Worm (Caenorhabditis elegans) whole organism, L1 larva: ENCODE measurements around the gene C25E10.16.

Source experiments
- C04F5.9 ChIP-seq: sonication (generic microtip); optimal IDR thresholded peaks from 2 replicates; lab custom pipeline; 2016; ENCODE audit warnings: missing genetic modification characterization, missing compliant biosample characterization
- C16A3.4 ChIP-seq: fragments of 150-350 bp; optimal IDR thresholded peaks from 2 replicates; lab custom pipeline; 2014; ENCODE audit warnings: missing biosample characterization, missing genetic modification characterization
- F16B12.6 ChIP-seq: fragments of 150-350 bp; optimal IDR thresholded peaks from 2 replicates; lab custom pipeline; 2014; ENCODE audit warnings: missing biosample characterization, missing genetic modification characterization
- alr-1 ChIP-seq: fragments of 200-800 bp; sonication (Bioruptor generic); optimal IDR thresholded peaks from 2 replicates; lab custom pipeline; 2018; ENCODE audit warnings: borderline replicate concordance, mild to moderate bottlenecking, missing genetic modification characterization, missing compliant biosample characterization
- ama-1 ChIP-seq: fragments of 150-350 bp; optimal IDR thresholded peaks from 2 replicates; lab custom pipeline; 2014
- blmp-1 ChIP-seq: fragments of 150-350 bp; optimal IDR thresholded peaks from 2 replicates; lab custom pipeline; 2014; ENCODE audit warnings: missing biosample characterization, missing genetic modification characterization
- ceh-63 ChIP-seq: fragments of 200-800 bp; sonication (Bioruptor generic); optimal IDR thresholded peaks from 2 replicates; lab custom pipeline; 2018; ENCODE audit warnings: mild to moderate bottlenecking, missing genetic modification characterization, missing compliant biosample characterization
- ceh-8 ChIP-seq: fragments of 200-800 bp; sonication (Bioruptor generic); optimal IDR thresholded peaks from 2 replicates; lab custom pipeline; 2018; ENCODE audit warnings: mild to moderate bottlenecking, missing genetic modification characterization, moderate library complexity, missing compliant biosample characterization
- ceh-82 ChIP-seq, 3 experiments: fragments of 150-350 bp in 1 of 3; sonication (generic microtip) in 2 of 3; optimal IDR thresholded peaks; 2 replicates each; lab custom pipeline; 2014 to 2017; ENCODE audit warnings: missing biosample characterization in 3 of 3, missing genetic modification characterization in 3 of 3
- dpl-1 ChIP-seq, 3 experiments: fragments of 150-350 bp in 2 of 3; sonication (generic microtip) in 1 of 3; optimal IDR thresholded peaks; 2 replicates each; lab custom pipeline; 2014 to 2017; ENCODE audit warnings: missing biosample characterization in 3 of 3, missing genetic modification characterization in 3 of 3, missing genetic modification reagents in 3 of 3
- efl-1 ChIP-seq, 4 experiments: fragments of 150-350 bp; optimal IDR thresholded peaks in 3 of 4; peaks in 1 of 4; 1 replicate in 1 of 4; 2 replicates in 3 of 4; lab custom pipeline; 2014; ENCODE audit warnings: missing biosample characterization in 2 of 4, missing genetic modification characterization in 2 of 4, missing genetic modification reagents in 2 of 4
- efl-3 ChIP-seq: fragments of 200-800 bp; sonication (Bioruptor generic); optimal IDR thresholded peaks from 2 replicates; lab custom pipeline; 2018; ENCODE audit warnings: mild to moderate bottlenecking, missing genetic modification characterization, missing compliant biosample characterization
- egl-13 ChIP-seq: sonication (generic microtip); optimal IDR thresholded peaks from 2 replicates; lab custom pipeline; 2016; ENCODE audit warnings: missing genotype, missing genetic modification reagents, missing genetic modification characterization, missing compliant biosample characterization
- elt-2 ChIP-seq: sonication (generic microtip); optimal IDR thresholded peaks from 2 replicates; lab custom pipeline; 2016; ENCODE audit warnings: missing genetic modification characterization, mild to moderate bottlenecking, inconsistent platforms, missing compliant biosample characterization, missing genetic modification reagents
- elt-3 ChIP-seq, 6 experiments: fragments of 150-350 bp in 1 of 6; sonication (generic microtip); optimal IDR thresholded peaks; 2 replicates each; lab custom pipeline; 2017 to 2018; ENCODE audit warnings: missing biosample characterization in 6 of 6, missing genetic modification characterization in 6 of 6, inconsistent platforms in 1 of 6
- ets-5 ChIP-seq: fragments of 200-800 bp; sonication (Bioruptor generic); IDR thresholded peaks from 2 replicates; pipeline ENCODE4 v1.3.6; 2022; ENCODE audit warnings: missing genetic modification characterization, missing compliant biosample characterization
- fkh-8 ChIP-seq: sonication (generic microtip); optimal IDR thresholded peaks from 2 replicates; lab custom pipeline; 2016; ENCODE audit warnings: mild to moderate bottlenecking, missing genetic modification characterization, missing compliant biosample characterization
- fos-1 ChIP-seq: fragments of 150-350 bp; optimal IDR thresholded peaks from 2 replicates; lab custom pipeline; 2014; ENCODE audit warnings: missing biosample characterization, missing genetic modification characterization
- hlh-4 ChIP-seq: sonication (generic microtip); optimal IDR thresholded peaks from 2 replicates; lab custom pipeline; 2016; ENCODE audit warnings: mild to moderate bottlenecking, missing genetic modification characterization, missing compliant biosample characterization
- irx-1 ChIP-seq: sonication (generic microtip); optimal IDR thresholded peaks from 2 replicates; lab custom pipeline; 2016; ENCODE audit warnings: missing genetic modification characterization, missing compliant biosample characterization
- isw-1 ChIP-seq: fragments of 200-800 bp; sonication (Bioruptor generic); IDR thresholded peaks from 2 replicates; pipeline ENCODE4 v1.3.6; 2022; ENCODE audit warnings: missing genetic modification characterization, missing compliant biosample characterization
- lin-13 ChIP-seq: fragments of 150-350 bp; optimal IDR thresholded peaks from 2 replicates; lab custom pipeline; 2014; ENCODE audit warnings: missing biosample characterization, missing genetic modification reagents, missing genetic modification characterization
- lin-15B ChIP-seq: fragments of 150-350 bp; sonication (generic microtip); optimal IDR thresholded peaks from 3 replicates; lab custom pipeline; 2014; ENCODE audit warnings: missing biosample characterization, missing genetic modification characterization
- lir-3 ChIP-seq: sonication (generic microtip); optimal IDR thresholded peaks from 2 replicates; lab custom pipeline; 2016; ENCODE audit warnings: mild to moderate bottlenecking, missing genetic modification characterization, moderate library complexity, missing compliant biosample characterization; ENCODE audit not compliant: poor library complexity
- mef-2 ChIP-seq: fragments of 150-350 bp; optimal IDR thresholded peaks from 2 replicates; lab custom pipeline; 2014; ENCODE audit warnings: missing biosample characterization, missing genetic modification characterization
- mep-1 ChIP-seq: fragments of 150-350 bp; optimal IDR thresholded peaks from 2 replicates; lab custom pipeline; 2014; ENCODE audit warnings: missing biosample characterization, missing genetic modification characterization
- nhr-11 ChIP-seq: fragments of 150-350 bp; optimal IDR thresholded peaks from 2 replicates; lab custom pipeline; 2014; ENCODE audit warnings: missing biosample characterization, missing genetic modification characterization
- nhr-12 ChIP-seq: sonication (generic microtip); optimal IDR thresholded peaks from 2 replicates; lab custom pipeline; 2017; ENCODE audit warnings: missing biosample characterization, missing genetic modification characterization
- nhr-237 ChIP-seq: fragments of 150-350 bp; optimal IDR thresholded peaks from 2 replicates; lab custom pipeline; 2014; ENCODE audit warnings: missing biosample characterization, missing genetic modification characterization
- nhr-28 ChIP-seq: fragments of 150-350 bp; optimal IDR thresholded peaks from 2 replicates; lab custom pipeline; 2014; ENCODE audit warnings: missing biosample characterization, missing genetic modification characterization
- nhr-47 ChIP-seq: sonication (generic microtip); optimal IDR thresholded peaks from 2 replicates; lab custom pipeline; 2016; ENCODE audit warnings: mild to moderate bottlenecking, missing genetic modification characterization, moderate library complexity, missing compliant biosample characterization
- nhr-71 ChIP-seq: sonication (generic microtip); optimal IDR thresholded peaks from 2 replicates; lab custom pipeline; 2016; ENCODE audit warnings: mild to moderate bottlenecking, missing genetic modification characterization, moderate library complexity, missing compliant biosample characterization
- nhr-84 ChIP-seq: sonication (generic microtip); optimal IDR thresholded peaks from 2 replicates; lab custom pipeline; 2017; ENCODE audit warnings: missing biosample characterization, missing genetic modification characterization
- pax-3 ChIP-seq: fragments of 200-800 bp; sonication (Bioruptor generic); optimal IDR thresholded peaks from 2 replicates; lab custom pipeline; 2018; ENCODE audit warnings: mild to moderate bottlenecking, missing genetic modification characterization, moderate library complexity, missing compliant biosample characterization
- pqm-1 ChIP-seq: sonication (generic microtip); optimal IDR thresholded peaks from 3 replicates; lab custom pipeline; 2017; ENCODE audit warnings: missing biosample characterization, missing genetic modification characterization
- rnt-1 ChIP-seq: sonication (generic microtip); optimal IDR thresholded peaks from 2 replicates; lab custom pipeline; 2016; ENCODE audit warnings: mild to moderate bottlenecking, missing genetic modification characterization, moderate library complexity, missing compliant biosample characterization
- snpc-4 ChIP-seq: fragments of 150-350 bp; optimal IDR thresholded peaks from 2 replicates; lab custom pipeline; 2014; ENCODE audit warnings: missing biosample characterization, missing genetic modification characterization
- snu-23 ChIP-seq: sonication (generic microtip); optimal IDR thresholded peaks from 2 replicates; lab custom pipeline; 2016; ENCODE audit warnings: missing genetic modification characterization, missing compliant biosample characterization
- sox-4 ChIP-seq: sonication (generic microtip); optimal IDR thresholded peaks from 2 replicates; lab custom pipeline; 2016; ENCODE audit warnings: missing genetic modification characterization, missing compliant biosample characterization
- sptf-1 ChIP-seq: fragments of 150-350 bp; optimal IDR thresholded peaks from 2 replicates; lab custom pipeline; 2014; ENCODE audit warnings: missing biosample characterization, missing genetic modification characterization
- sup-37 ChIP-seq: fragments of 200-800 bp; sonication (Bioruptor generic); optimal IDR thresholded peaks from 2 replicates; lab custom pipeline; 2018; ENCODE audit warnings: mild to moderate bottlenecking, missing genetic modification characterization, missing compliant biosample characterization
- tbx-2 ChIP-seq: sonication (generic microtip); optimal IDR thresholded peaks from 2 replicates; lab custom pipeline; 2016; ENCODE audit warnings: missing genetic modification characterization, missing compliant biosample characterization
- tlp-1 ChIP-seq: fragments of 150-350 bp; optimal IDR thresholded peaks from 2 replicates; lab custom pipeline; 2014; ENCODE audit warnings: missing biosample characterization, missing genetic modification characterization
- unc-130 ChIP-seq: fragments of 150-350 bp; optimal IDR thresholded peaks from 2 replicates; lab custom pipeline; 2017; ENCODE audit warnings: missing biosample characterization, missing genetic modification characterization, inconsistent platforms
- unc-30 ChIP-seq: sonication (generic microtip); optimal IDR thresholded peaks from 2 replicates; lab custom pipeline; 2017; ENCODE audit warnings: missing biosample characterization, missing genetic modification characterization
- unc-98 ChIP-seq: fragments of 200-800 bp; sonication (Bioruptor generic); IDR thresholded peaks from 2 replicates; pipeline ENCODE4 v1.3.6; 2022; ENCODE audit warnings: missing genetic modification characterization, missing compliant biosample characterization
- vab-15 ChIP-seq: sonication (generic microtip); optimal IDR thresholded peaks from 2 replicates; lab custom pipeline; 2017; ENCODE audit warnings: missing genotype, mild to moderate bottlenecking, missing genetic modification characterization, missing compliant biosample characterization
- xbp-1 ChIP-seq: sonication (generic microtip); optimal IDR thresholded peaks from 2 replicates; lab custom pipeline; 2016; ENCODE audit warnings: missing genetic modification characterization, missing compliant biosample characterization
- zag-1 ChIP-seq: fragments of 150-350 bp; optimal IDR thresholded peaks from 2 replicates; lab custom pipeline; 2014; ENCODE audit warnings: missing biosample characterization, missing genetic modification characterization
- zip-4 ChIP-seq: fragments of 200-800 bp; sonication (Bioruptor generic); optimal IDR thresholded peaks from 2 replicates; lab custom pipeline; 2018; ENCODE audit warnings: mild to moderate bottlenecking, missing genetic modification characterization, moderate library complexity, missing compliant biosample characterization
- ztf-11 ChIP-seq, 2 experiments: sonication (generic microtip); optimal IDR thresholded peaks; 2 replicates each; lab custom pipeline; 2016 to 2017; ENCODE audit warnings: missing genetic modification characterization in 2 of 2, missing biosample characterization in 1 of 2, missing compliant biosample characterization in 1 of 2
- ztf-4 ChIP-seq: fragments of 150-350 bp; optimal IDR thresholded peaks from 2 replicates; lab custom pipeline; 2014; ENCODE audit warnings: missing biosample characterization, missing genetic modification characterization

C25E10.16 gene

DNA sequence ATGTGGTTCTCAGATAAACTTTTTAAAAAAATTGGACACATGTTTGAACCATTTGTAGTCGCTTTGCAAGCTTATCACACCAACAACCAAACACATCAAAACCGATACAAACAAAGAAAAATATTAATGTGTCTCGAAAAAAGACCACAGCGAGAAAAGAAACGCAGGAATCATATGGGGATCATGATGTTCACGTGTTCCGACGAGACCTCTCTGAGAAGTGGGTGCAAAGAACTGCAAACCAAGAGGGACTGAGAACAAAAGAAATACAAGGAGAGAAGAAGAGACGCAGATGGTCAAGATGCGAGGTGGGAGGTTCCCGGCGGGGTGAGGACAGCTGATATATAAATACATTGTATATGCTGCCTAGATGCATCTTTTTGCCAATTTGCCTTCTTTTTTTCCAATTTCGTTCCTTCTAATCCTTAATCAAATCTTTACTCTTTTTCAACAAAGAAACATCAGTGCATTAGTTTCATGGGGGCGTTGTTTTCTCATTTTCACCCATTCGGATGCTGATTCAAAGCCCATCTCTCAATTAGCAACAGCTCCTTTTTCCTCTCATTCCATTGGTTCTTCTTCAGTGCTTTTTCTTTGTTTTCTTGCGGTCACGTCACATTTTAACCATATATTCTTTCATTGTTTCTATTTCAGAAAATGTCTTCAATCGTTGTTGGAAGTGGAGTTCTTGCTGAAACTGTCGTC lies 36.4 kb upstream of the C25E10.16 start, which contains the start of gene F21C10.10:
Gene F21C10.10 (plus strand): TSS at position 655 of the 705 bp plus-strand sequence.
- TF ChIP-seq ama-1 (lab: Kevin White, UChicago) (no peak), sup-37 (GFP tag; lab: Kevin White, UChicago) (peak; percentile 8), alr-1 (tag; lab: Kevin White, UChicago) (no peak), unc-130 (peak; percentile 9), tlp-1 (tag; lab: Kevin White, UChicago) (no peak), zag-1 (no peak), nhr-71 (tag; lab: Kevin White, UChicago) (peak; percentile 94), C04F5.9 (tag; lab: Kevin White, UChicago) (peak; percentile 14), rnt-1 (peak; percentile 67), pqm-1 (tag; lab: Kevin White, UChicago) (no peak), pax-3 (peak; percentile 16), lin-13 (GFP tag; lab: Kevin White, UChicago) (peak; percentile 59), snu-23 (GFP tag; lab: Kevin White, UChicago) (peak; percentile 90), efl-3 (GFP tag; lab: Kevin White, UChicago) (no peak), sptf-1 (tag; lab: Kevin White, UChicago) (no peak), fos-1 (no peak), hlh-4 (tag; lab: Kevin White, UChicago) (no peak), dpl-1 (GFP tag; optimal IDR thresholded peaks at IDR 0.05; lab: Kevin White, UChicago) (peak; percentile 4 to 55 (median 46)), ceh-82 (tag; optimal IDR thresholded peaks at IDR 0.05; lab: Kevin White, UChicago) (peak in 2 of 3 experiments; percentile 9 to 31), unc-30 (tag; lab: Kevin White, UChicago) (no peak), nhr-237 (tag; lab: Kevin White, UChicago) (no peak), nhr-11 (tag; lab: Kevin White, UChicago) (peak; percentile 23), blmp-1 (tag; lab: Kevin White, UChicago) (peak; percentile 83), mef-2 (tag; lab: Kevin White, UChicago) (no peak), ceh-63 (no peak), nhr-28 (tag; lab: Kevin White, UChicago) (no peak), tbx-2 (tag; lab: Kevin White, UChicago) (peak; percentile 86), vab-15 (no peak), unc-98 (GFP tag; lab: Robert Waterston, UW) (no peak), lir-3 (tag; lab: Kevin White, UChicago) (no peak), xbp-1 (tag; lab: Kevin White, UChicago) (peak; percentile 53), zip-4 (GFP tag; lab: Kevin White, UChicago) (no peak), sox-4 (no peak), snpc-4 (tag; lab: Kevin White, UChicago) (peak; percentile 67), F16B12.6 (tag; lab: Kevin White, UChicago) (no peak), ets-5 (GFP tag; lab: Robert Waterston, UW) (no peak), egl-13 (no peak), lin-15B (tag; lab: Kevin White, UChicago) (no peak), nhr-84 (tag; lab: Kevin White, UChicago) (no peak), efl-1 (optimal IDR thresholded peaks at IDR 0.05; lab: Kevin White, UChicago) (peak; percentile 46 to 51), efl-1 (GFP tag; optimal IDR thresholded peaks at IDR 0.05 in 1 of 2; lab: Kevin White, UChicago) (peak; percentile 28 to 95), nhr-12 (tag; lab: Kevin White, UChicago) (no peak), ztf-11 (tag; optimal IDR thresholded peaks at IDR 0.05; lab: Kevin White, UChicago) (no peak), ztf-4 (tag; lab: Kevin White, UChicago) (peak; percentile 65), elt-2 (peak; percentile 83), nhr-47 (peak; percentile 70), ceh-8 (GFP tag; lab: Kevin White, UChicago) (no peak), isw-1 (no peak), irx-1 (tag; lab: Kevin White, UChicago) (peak; percentile 69), elt-3 (tag; optimal IDR thresholded peaks at IDR 0.05; lab: Kevin White, UChicago) (peak in 3 of 6 experiments; percentile 59 to 91 (median 81)), fkh-8 (tag; lab: Kevin White, UChicago) (no peak), mep-1 (tag; lab: Kevin White, UChicago) (peak; percentile 87), C16A3.4 (tag; lab: Kevin White, UChicago) (peak; percentile 75)
